Fruit fly (Drosophila melanogaster) whole organism, embryonic: ENCODE results near the gene CG12362.

Experiments
- Atf6 ChIP-seq: fragments of 200-800 bp; sonication (Bioruptor generic); IDR thresholded peaks from 2 replicates; pipeline ENCODE4 v1.3.6; 2022; ENCODE audit warnings: missing biosample characterization, missing genetic modification characterization
- CG10209 ChIP-seq: fragments of 200-800 bp; sonication (Bioruptor generic); optimal IDR thresholded peaks from 3 replicates; lab custom pipeline; 2017; ENCODE audit warnings: missing biosample characterization, mild to moderate bottlenecking, missing genetic modification characterization, missing genetic modification reagents
- CG10979 ChIP-seq: fragments of 200-800 bp; sonication (Bioruptor generic); optimal IDR thresholded peaks from 2 replicates; lab custom pipeline; 2018; ENCODE audit warnings: missing biosample characterization, mild to moderate bottlenecking, missing genetic modification characterization, moderate library complexity
- CG11695 ChIP-seq: fragments of 200-800 bp; sonication (Bioruptor generic); IDR thresholded peaks from 3 replicates; pipeline ENCODE4 v1.3.6; 2022; ENCODE audit warnings: missing biosample characterization, missing genetic modification characterization
- CG12219 ChIP-seq: fragments of 200-800 bp; sonication (Bioruptor generic); optimal IDR thresholded peaks from 3 replicates; lab custom pipeline; 2018; ENCODE audit warnings: missing biosample characterization, mild to moderate bottlenecking, missing genetic modification characterization
- CG12391 ChIP-seq: fragments of 200-800 bp; sonication (Bioruptor generic); optimal IDR thresholded peaks from 3 replicates; lab custom pipeline; 2018; ENCODE audit warnings: missing biosample characterization, mild to moderate bottlenecking, missing genetic modification characterization, moderate library complexity
- CG1529 ChIP-seq: fragments of 200-800 bp; sonication (Bioruptor generic); optimal IDR thresholded peaks from 3 replicates; lab custom pipeline; 2018; ENCODE audit warnings: missing biosample characterization, missing genetic modification characterization
- CG1602 ChIP-seq: fragments of 200-800 bp; sonication (Bioruptor generic); optimal IDR thresholded peaks from 3 replicates; lab custom pipeline; 2016; ENCODE audit warnings: missing biosample characterization, missing genetic modification characterization
- CG16779 ChIP-seq: fragments of 200-800 bp; sonication (Bioruptor generic); IDR thresholded peaks from 2 replicates; pipeline ENCODE4 v1.3.6; 2022; ENCODE audit warnings: missing biosample characterization, missing genetic modification characterization
- CG16813 ChIP-seq: fragments of 200-800 bp; sonication (Bioruptor generic); IDR thresholded peaks from 3 replicates; pipeline ENCODE4 v1.3.6; 2022; ENCODE audit warnings: missing biosample characterization, missing genetic modification characterization; ENCODE audit not compliant: partially characterized antibody
- CG17328 ChIP-seq: fragments of 200-800 bp; sonication (Bioruptor generic); IDR thresholded peaks from 2 replicates; pipeline ENCODE4 v1.3.6; 2022; ENCODE audit warnings: missing biosample characterization, missing genetic modification characterization
- CG17385 ChIP-seq: fragments of 200-800 bp; sonication (Bioruptor generic); optimal IDR thresholded peaks from 3 replicates; lab custom pipeline; 2018; ENCODE audit warnings: missing biosample characterization, mild to moderate bottlenecking, missing genetic modification characterization
- CG17829 ChIP-seq: fragments of 200-800 bp; optimal IDR thresholded peaks from 2 replicates; lab custom pipeline; 2019; ENCODE audit warnings: missing biosample characterization, mild to moderate bottlenecking, missing genetic modification characterization, moderate library complexity
- CG18262 ChIP-seq: fragments of 200-800 bp; optimal IDR thresholded peaks from 3 replicates; lab custom pipeline; 2019; ENCODE audit warnings: missing biosample characterization, mild to moderate bottlenecking, missing genetic modification characterization, moderate library complexity
- CG18599 ChIP-seq: fragments of 200-800 bp; sonication (Bioruptor generic); optimal IDR thresholded peaks from 3 replicates; lab custom pipeline; 2017; ENCODE audit warnings: missing biosample characterization, missing genetic modification characterization, mild to moderate bottlenecking, moderate library complexity, missing genetic modification reagents
- CG2712 ChIP-seq: fragments of 200-800 bp; optimal IDR thresholded peaks from 3 replicates; lab custom pipeline; 2019; ENCODE audit warnings: missing biosample characterization, mild to moderate bottlenecking, missing genetic modification characterization, moderate library complexity
- CG30403 ChIP-seq: fragments of 200-800 bp; sonication (Bioruptor generic); optimal IDR thresholded peaks from 3 replicates; lab custom pipeline; 2016; ENCODE audit warnings: missing biosample characterization, missing genetic modification characterization
- CG33557 ChIP-seq: fragments of 200-800 bp; sonication (Bioruptor generic); optimal IDR thresholded peaks from 2 replicates; lab custom pipeline; 2019; ENCODE audit warnings: missing biosample characterization, mild to moderate bottlenecking, missing genetic modification characterization, moderate library complexity
- CG34422 ChIP-seq: fragments of 200-800 bp; sonication (Bioruptor generic); IDR thresholded peaks from 3 replicates; pipeline ENCODE4 v1.3.6; 2022; ENCODE audit warnings: missing biosample characterization, missing genetic modification characterization
- CG6254 ChIP-seq: fragments of 200-800 bp; sonication (Bioruptor generic); optimal IDR thresholded peaks from 3 replicates; lab custom pipeline; 2017; ENCODE audit warnings: mild to moderate bottlenecking, missing biosample characterization, missing genetic modification reagents, missing genetic modification characterization
- CG6689 ChIP-seq: fragments of 200-800 bp; sonication (Bioruptor generic); IDR thresholded peaks from 2 replicates; pipeline ENCODE4 v1.3.6; 2022; ENCODE audit warnings: missing biosample characterization, missing genetic modification characterization
- CG7839 ChIP-seq: fragments of 200-800 bp; sonication (Bioruptor generic); optimal IDR thresholded peaks from 3 replicates; lab custom pipeline; 2018; ENCODE audit warnings: missing biosample characterization, mild to moderate bottlenecking, missing genetic modification characterization, moderate library complexity
- CG7963 ChIP-seq: fragments of 200-800 bp; sonication (Bioruptor generic); IDR thresholded peaks from 3 replicates; pipeline ENCODE4 v1.3.6; 2022; ENCODE audit warnings: missing biosample characterization, missing genetic modification characterization; ENCODE audit not compliant: partially characterized antibody
- CG9437 ChIP-seq: fragments of 200-800 bp; sonication (Bioruptor generic); optimal IDR thresholded peaks from 2 replicates; lab custom pipeline; 2018; ENCODE audit warnings: missing biosample characterization, mild to moderate bottlenecking, missing genetic modification characterization
- D ChIP-seq, 2 experiments: fragments of 200-800 bp in 1 of 2; fragments of >200 bp in 1 of 2; sonication (Bioruptor generic) in 1 of 2; optimal IDR thresholded peaks; 2 replicates in 1 of 2; 3 replicates in 1 of 2; lab custom pipeline; 2017; ENCODE audit warnings: mild to moderate bottlenecking in 1 of 2, missing biosample characterization in 1 of 2, missing genetic modification characterization in 1 of 2, missing genetic modification reagents in 1 of 2
- Lhr ChIP-seq: fragments of 200-800 bp; sonication (Bioruptor generic); optimal IDR thresholded peaks from 3 replicates; lab custom pipeline; 2017; ENCODE audit warnings: mild to moderate bottlenecking, missing biosample characterization, missing genetic modification reagents, missing genetic modification characterization
- Max ChIP-seq: fragments of 200-800 bp; sonication (Bioruptor generic); optimal IDR thresholded peaks from 2 replicates; lab custom pipeline; 2016; ENCODE audit warnings: missing biosample characterization, mild to moderate bottlenecking, missing genetic modification characterization
- Ravus ChIP-seq: fragments of 200-800 bp; sonication (Bioruptor generic); IDR thresholded peaks from 2 replicates; pipeline ENCODE4 v1.3.6; 2022; ENCODE audit warnings: missing biosample characterization, missing genetic modification characterization
- Sox102F ChIP-seq: fragments of 200-800 bp; sonication (Bioruptor generic); optimal IDR thresholded peaks from 2 replicates; lab custom pipeline; 2018; ENCODE audit warnings: missing biosample characterization, mild to moderate bottlenecking, missing genetic modification characterization, moderate library complexity
- Xrp1 ChIP-seq: fragments of 200-800 bp; sonication (Bioruptor generic); IDR thresholded peaks from 2 replicates; pipeline ENCODE4 v1.3.6; 2022; ENCODE audit warnings: missing biosample characterization, missing genetic modification characterization
- ap ChIP-seq: fragments of 200-800 bp; sonication (Bioruptor generic); IDR thresholded peaks from 2 replicates; pipeline ENCODE4 v1.3.6; 2022; ENCODE audit warnings: missing biosample characterization, missing genetic modification characterization
- az2 ChIP-seq: fragments of 200-800 bp; sonication (Bioruptor generic); optimal IDR thresholded peaks from 3 replicates; lab custom pipeline; 2016; ENCODE audit warnings: missing biosample characterization, missing genetic modification characterization
- bab2 ChIP-seq: fragments of 200-800 bp; sonication (Bioruptor generic); optimal IDR thresholded peaks from 2 replicates; lab custom pipeline; 2016; ENCODE audit warnings: missing biosample characterization, missing genetic modification characterization
- croc ChIP-seq: fragments of 200-800 bp; sonication (Bioruptor generic); conservative IDR thresholded peaks from 3 replicates; pipeline ENCODE4 v1.3.6; 2022; ENCODE audit warnings: missing biosample characterization, missing genetic modification characterization
- dmrt99B ChIP-seq: fragments of 200-800 bp; sonication (Bioruptor generic); optimal IDR thresholded peaks from 2 replicates; lab custom pipeline; 2018; ENCODE audit warnings: missing biosample characterization, mild to moderate bottlenecking, missing genetic modification characterization, moderate library complexity
- eve ChIP-seq, 2 experiments: fragments of >200 bp; optimal IDR thresholded peaks; 2 replicates each; lab custom pipeline; 2017; ENCODE audit warnings: missing biosample characterization in 2 of 2, missing genetic modification characterization in 2 of 2
- ewg ChIP-seq: fragments of 200-800 bp; sonication (Bioruptor generic); optimal IDR thresholded peaks from 3 replicates; lab custom pipeline; 2017; ENCODE audit warnings: mild to moderate bottlenecking, missing biosample characterization, missing genetic modification reagents, missing genetic modification characterization
- gcm ChIP-seq: fragments of 200-800 bp; sonication (Bioruptor generic); optimal IDR thresholded peaks from 2 replicates; lab custom pipeline; 2019; ENCODE audit warnings: missing biosample characterization, mild to moderate bottlenecking, missing genetic modification characterization, moderate library complexity
- gem ChIP-seq: fragments of 200-800 bp; sonication (Bioruptor generic); optimal IDR thresholded peaks from 2 replicates; lab custom pipeline; 2019; ENCODE audit warnings: missing biosample characterization, mild to moderate bottlenecking, missing genetic modification characterization, moderate library complexity
- grau ChIP-seq: fragments of 200-800 bp; optimal IDR thresholded peaks from 3 replicates; lab custom pipeline; 2019; ENCODE audit warnings: missing biosample characterization, mild to moderate bottlenecking, missing genetic modification characterization, moderate library complexity
- lola ChIP-seq, 3 experiments: fragments of >200 bp in 2 of 3; fragments of 200-800 bp in 1 of 3; sonication (Bioruptor generic) in 1 of 3; optimal IDR thresholded peaks; 2 replicates each; lab custom pipeline; 2017 to 2019; ENCODE audit warnings: missing biosample characterization in 3 of 3, missing genetic modification characterization in 3 of 3, mild to moderate bottlenecking in 1 of 3, moderate library complexity in 1 of 3
- nmo ChIP-seq: fragments of 200-800 bp; sonication (Bioruptor generic); optimal IDR thresholded peaks from 2 replicates; lab custom pipeline; 2018; ENCODE audit warnings: missing biosample characterization, mild to moderate bottlenecking, missing genetic modification characterization, moderate library complexity
- phol ChIP-seq: fragments of 200-800 bp; sonication (Bioruptor generic); optimal IDR thresholded peaks from 3 replicates; lab custom pipeline; 2018; ENCODE audit warnings: missing biosample characterization, mild to moderate bottlenecking, missing genetic modification characterization, moderate library complexity
- row ChIP-seq: fragments of 200-800 bp; sonication (Bioruptor generic); IDR thresholded peaks from 3 replicates; pipeline ENCODE4 v1.3.6; 2022; ENCODE audit warnings: missing biosample characterization, missing genetic modification characterization
- sc ChIP-seq, 3 experiments: fragments of >200 bp in 2 of 3; fragments of 200-800 bp in 1 of 3; sonication (Bioruptor generic) in 1 of 3; optimal IDR thresholded peaks; 2 replicates in 2 of 3; 3 replicates in 1 of 3; lab custom pipeline; 2017; ENCODE audit warnings: mild to moderate bottlenecking in 1 of 3, missing biosample characterization in 1 of 3, missing genetic modification characterization in 1 of 3, missing genetic modification reagents in 1 of 3
- sens ChIP-seq: fragments of 200-800 bp; sonication (Bioruptor generic); peaks from one replicate; lab custom pipeline; 2016; ENCODE audit warnings: missing biosample characterization, missing genetic modification characterization
- stc ChIP-seq: fragments of 200-800 bp; sonication (Bioruptor generic); IDR thresholded peaks from 2 replicates; pipeline ENCODE4 v1.3.6; 2022; ENCODE audit warnings: missing biosample characterization, missing genetic modification characterization
- unpg ChIP-seq: fragments of 200-800 bp; sonication (Bioruptor generic); optimal IDR thresholded peaks from 3 replicates; lab custom pipeline; 2018; ENCODE audit warnings: missing biosample characterization, mild to moderate bottlenecking, missing genetic modification characterization, moderate library complexity

Gene CG12362

DNA sequence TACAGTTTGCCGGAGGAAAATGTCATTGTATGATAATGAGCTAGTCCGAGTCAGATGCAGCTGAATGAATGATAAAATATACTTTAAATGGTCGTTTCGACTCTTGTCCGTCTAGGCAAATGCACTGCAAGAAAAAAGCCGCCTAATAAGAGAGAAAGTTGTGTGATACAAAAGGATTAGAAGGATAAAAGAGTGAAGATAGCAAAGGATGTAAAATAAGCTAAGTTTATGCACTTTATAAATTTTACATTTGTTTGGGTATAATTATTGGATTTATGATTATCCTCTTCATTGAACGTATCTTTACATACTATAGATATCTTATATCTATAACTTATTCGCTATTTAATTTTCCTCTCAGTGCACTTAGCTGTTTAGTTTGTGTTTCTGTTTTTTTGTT, 21.7 kb upstream of the CG12362 start (continued):
- TF ChIP-seq CG18262 (tag; lab: Kevin White, UChicago) (peak; percentile 56), CG12219 (GFP tag; lab: Kevin White, UChicago) (peak; percentile 1), Atf6 (no peak), phol (tag; lab: Kevin White, UChicago) (peak; percentile 55), CG33557 (GFP tag; lab: Kevin White, UChicago) (peak; percentile 43), D (optimal IDR thresholded peaks at IDR 0.05; lab: Kevin White, UChicago) (no peak), D (GFP tag; optimal IDR thresholded peaks at IDR 0.05; lab: Kevin White, UChicago) (peak; percentile 34), bab2 (GFP tag; lab: Kevin White, UChicago) (no peak), dmrt99B (tag; lab: Kevin White, UChicago) (peak; percentile 75), CG9437 (GFP tag; lab: Kevin White, UChicago) (peak; percentile 12), CG16779 (GFP tag; lab: Robert Waterston, UW) (no peak), Sox102F (GFP tag; lab: Kevin White, UChicago) (peak; percentile 76), CG16813 (GFP tag; lab: Robert Waterston, UW) (no peak), CG7839 (peak; percentile 10), az2 (peak; percentile 55), stc (GFP tag; lab: Robert Waterston, UW) (0 out of 2 replicates have a peak, but pooled peaks have one; percentile 27), unpg (GFP tag; lab: Kevin White, UChicago) (peak; percentile 39), sc (optimal IDR thresholded peaks at IDR 0.05; lab: Kevin White, UChicago) (no peak), sc (GFP tag; optimal IDR thresholded peaks at IDR 0.05; lab: Kevin White, UChicago) (peak; percentile 36), CG11695 (GFP tag; lab: Robert Waterston, UW) (0 out of 3 replicates have a peak, but pooled peaks have one; percentile 10), gem (peak; percentile 70), CG17328 (GFP tag; lab: Robert Waterston, UW) (peak; percentile 54; the same call in 1 of the 2 replicates), CG17385 (GFP tag; lab: Kevin White, UChicago) (peak; percentile 5), eve (GFP tag; optimal IDR thresholded peaks at IDR 0.05; lab: Kevin White, UChicago) (peak in 1 of 2 experiments; percentile 61), croc (GFP tag; lab: Robert Waterston, UW) (peak; percentile 19; the same call in 1 of the 3 replicates), row (GFP tag; lab: Robert Waterston, UW) (peak; percentile 50), CG34422 (no peak), CG7963 (GFP tag; lab: Robert Waterston, UW) (no peak), CG18599 (GFP tag; lab: Kevin White, UChicago) (no peak), Lhr (peak; percentile 4), Max (GFP tag; lab: Kevin White, UChicago) (no peak), Xrp1 (GFP tag; lab: Robert Waterston, UW) (peak; percentile 59), nmo (GFP tag; lab: Kevin White, UChicago) (peak; percentile 29), CG2712 (tag; lab: Kevin White, UChicago) (peak; percentile 65), CG6689 (GFP tag; lab: Robert Waterston, UW) (peak; percentile 33; the same call in 1 of the 2 replicates), ap (GFP tag; lab: Robert Waterston, UW) (peak; percentile 54; the same call in 1 of the 2 replicates), sens (GFP tag; lab: Kevin White, UChicago) (peak; percentile 77), CG10979 (tag; lab: Kevin White, UChicago) (peak; percentile 77), CG30403 (GFP tag; lab: Kevin White, UChicago) (peak; percentile 43), CG12391 (tag; lab: Kevin White, UChicago) (peak; percentile 55), CG17829 (tag; lab: Kevin White, UChicago) (peak; percentile 17), CG1602 (peak; percentile 21), CG6254 (GFP tag; lab: Kevin White, UChicago) (peak; percentile 7), Ravus (GFP tag; lab: Robert Waterston, UW) (no peak), grau (tag; lab: Kevin White, UChicago) (peak; percentile 53), CG1529 (GFP tag; lab: Kevin White, UChicago) (peak; percentile 27), gcm (GFP tag; lab: Kevin White, UChicago) (peak; percentile 13), ewg (GFP tag; lab: Kevin White, UChicago) (peak; percentile 46), lola (GFP tag; optimal IDR thresholded peaks at IDR 0.05; lab: Kevin White, UChicago) (peak in 1 of 3 experiments; percentile 65), CG10209 (peak; percentile 16)
